Fruit fly (Drosophila melanogaster): Measurements from ENCODE around the gene CG9593.

dm6 chr3R:15833332-15833731 is 31.3 kb downstream of the CG9593 start, which contains the start of gene CG43318:
- TF ChIP-seq psq (optimal IDR thresholded peaks at IDR 0.05): no peak
- TF ChIP-seq Myc (optimal IDR thresholded peaks at IDR 0.05): no peak
- no peak for TF ChIP-seq Sin3A (optimal IDR thresholded peaks at IDR 0.05)
- no peak for TF ChIP-seq insv (optimal IDR thresholded peaks at IDR 0.05)
- TF ChIP-seq ttk (optimal IDR thresholded peaks at IDR 0.05): no peak

Data from Kc167 (cell line).